Worm (Caenorhabditis elegans) whole organism, L4 larva: ENCODE measurements around the gene Y47D3A.13.

Source experiments
- fkh-10 ChIP-seq: fragments of 150-350 bp; optimal IDR thresholded peaks from 2 replicates; lab custom pipeline; 2014; ENCODE audit warnings: missing biosample characterization, missing genetic modification reagents, missing genetic modification characterization
- hlh-30 ChIP-seq: sonication (generic microtip); optimal IDR thresholded peaks from 2 replicates; lab custom pipeline; 2017; ENCODE audit warnings: antibody characterized with exemption, mild to moderate bottlenecking, missing genetic modification characterization, missing compliant biosample characterization; ENCODE audit not compliant: insufficient read depth
- jun-1 ChIP-seq: fragments of 150-350 bp; optimal IDR thresholded peaks from 2 replicates; lab custom pipeline; 2014; ENCODE audit warnings: missing biosample characterization, missing genetic modification reagents, missing genetic modification characterization
- lin-13 ChIP-seq: fragments of 150-350 bp; optimal IDR thresholded peaks from 2 replicates; lab custom pipeline; 2014; ENCODE audit warnings: missing biosample characterization, missing genetic modification reagents, missing genetic modification characterization
- lir-3 ChIP-seq: sonication (generic microtip); optimal IDR thresholded peaks from 2 replicates; lab custom pipeline; 2016; ENCODE audit warnings: mild to moderate bottlenecking, missing genetic modification characterization, missing compliant biosample characterization
- mdl-1 ChIP-seq, 2 experiments: fragments of 150-350 bp in 1 of 2; sonication (generic microtip) in 1 of 2; optimal IDR thresholded peaks; 2 replicates each; lab custom pipeline; 2014 to 2017; ENCODE audit warnings: missing biosample characterization in 2 of 2, missing genetic modification characterization in 2 of 2
- unc-130 ChIP-seq: sonication (generic microtip); optimal IDR thresholded peaks from 2 replicates; lab custom pipeline; 2016; ENCODE audit warnings: missing genetic modification reagents, missing genetic modification characterization, missing compliant biosample characterization
- unc-39 ChIP-seq: sonication (generic microtip); optimal IDR thresholded peaks from 2 replicates; lab custom pipeline; 2017; ENCODE audit warnings: missing biosample characterization, missing genetic modification characterization

- TF ChIP-seq lir-3 (tag; lab: Kevin White, UChicago) = no peak
- TF ChIP-seq mdl-1 (tag; optimal IDR thresholded peaks at IDR 0.05; lab: Kevin White, UChicago) = peak in 1 of 2 experiments; percentile 43
- no peak for TF ChIP-seq unc-130
- TF ChIP-seq fkh-10 (GFP tag; lab: Kevin White, UChicago) = no peak
- no peak for TF ChIP-seq jun-1
- TF ChIP-seq unc-39 = no peak
- TF ChIP-seq lin-13 (GFP tag; lab: Kevin White, UChicago) = no peak
- no peak for TF ChIP-seq hlh-30
Observed at ce11 chrIII:11200879-11201518, 22.9 kb downstream of the Y47D3A.13 start.
